Fruit fly (Drosophila melanogaster): ENCODE data around the gene CG6283.

The CG6283 gene

DNA sequence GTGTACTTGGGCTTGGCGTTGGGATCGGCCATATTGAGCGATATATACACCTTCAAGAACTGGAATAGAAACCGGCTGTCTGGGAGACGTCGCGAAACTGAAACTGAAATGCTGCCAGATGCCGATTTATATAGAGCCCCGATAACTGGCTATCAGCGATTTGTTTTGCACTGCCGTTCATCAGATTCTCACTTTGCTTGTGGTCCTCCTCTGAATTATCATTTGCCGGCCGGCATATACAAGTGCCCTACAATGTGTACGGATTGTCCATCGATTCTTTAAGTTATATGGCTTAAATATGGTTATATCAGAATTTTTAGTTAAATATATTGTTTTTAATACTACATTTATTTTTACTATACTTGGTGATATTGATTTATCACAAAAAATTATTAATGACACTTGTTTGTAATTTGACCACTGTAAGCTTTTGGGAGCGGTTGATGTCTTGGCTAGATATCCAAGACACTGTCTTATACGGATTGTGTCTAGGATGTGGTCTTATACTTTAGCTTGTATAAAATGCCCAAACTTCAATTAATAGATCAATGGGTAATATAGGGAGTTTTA lies 32.7 kb downstream of the CG6283 start, which contains the start of gene CG31075 (continued):
- TF ChIP-seq ss (GFP tag; optimal IDR thresholded peaks at IDR 0.05) = peak; percentile 81 to 87
- peak; percentile 76 for TF ChIP-seq net (GFP tag; optimal IDR thresholded peaks at IDR 0.05)
- no peak for TF ChIP-seq Hr38 (GFP tag; optimal IDR thresholded peaks at IDR 0.05)
- peak; percentile 77 for TF ChIP-seq CG9139 (GFP tag; optimal IDR thresholded peaks at IDR 0.05)
- TF ChIP-seq CG11294 (GFP tag; IDR thresholded peaks at IDR 0.05) = peak; percentile 75
- peak; percentile 76 for TF ChIP-seq CG31627 (GFP tag; optimal IDR thresholded peaks at IDR 0.05)
- peak; percentile 84 for TF ChIP-seq spab (GFP tag; optimal IDR thresholded peaks at IDR 0.05)
- TF ChIP-seq Sox15 (GFP tag; optimal IDR thresholded peaks at IDR 0.05) = peak; percentile 41
- TF ChIP-seq eg (GFP tag; IDR thresholded peaks at IDR 0.05) = peak; percentile 97
- peak; percentile 83 for TF ChIP-seq CG34406 (GFP tag; optimal IDR thresholded peaks at IDR 0.05)
- peak; percentile 91 for TF ChIP-seq CG10631 (GFP tag; optimal IDR thresholded peaks at IDR 0.05)
- TF ChIP-seq CG6854 (GFP tag; optimal IDR thresholded peaks at IDR 0.05) = peak; percentile 72
- peak; percentile 73 for TF ChIP-seq CG4318 (GFP tag; optimal IDR thresholded peaks at IDR 0.05)
- TF ChIP-seq cyc (GFP tag; optimal IDR thresholded peaks at IDR 0.05) = peak; percentile 92
- TF ChIP-seq fd85E (GFP tag; optimal IDR thresholded peaks at IDR 0.05) = peak; percentile 74
- TF ChIP-seq Gug (GFP tag; IDR thresholded peaks at IDR 0.05) = peak; percentile 97
- TF ChIP-seq Eip93F (GFP tag; optimal IDR thresholded peaks at IDR 0.05) = peak; percentile 91
- TF ChIP-seq CG1621 (tag; optimal IDR thresholded peaks at IDR 0.05) = peak; percentile 82
- TF ChIP-seq fkh (GFP tag; optimal IDR thresholded peaks at IDR 0.05) = no peak

- 0 out of 3 replicates have a peak, but pooled peaks have one; percentile 9 for TF ChIP-seq CG6163 (GFP tag; IDR thresholded peaks at IDR 0.05)
- TF ChIP-seq vri (GFP tag; optimal IDR thresholded peaks at IDR 0.05) = no peak
- TF ChIP-seq Eip93F (GFP tag; optimal IDR thresholded peaks at IDR 0.05) = no peak
- TF ChIP-seq CG10669 (GFP tag; optimal IDR thresholded peaks at IDR 0.05) = no peak
- no peak for TF ChIP-seq CG4318 (GFP tag; optimal IDR thresholded peaks at IDR 0.05)
- TF ChIP-seq fkh (GFP tag; optimal IDR thresholded peaks at IDR 0.05) = peak; percentile 23
- TF ChIP-seq CG11902 (GFP tag; optimal IDR thresholded peaks at IDR 0.05) = no peak
- no peak for TF ChIP-seq Met (GFP tag; optimal IDR thresholded peaks at IDR 0.05)
- no peak for TF ChIP-seq acj6 (GFP tag; optimal IDR thresholded peaks at IDR 0.05)
- peak in 1 of 2 experiments; percentile 37 for TF ChIP-seq ss (GFP tag; optimal IDR thresholded peaks at IDR 0.05)
- TF ChIP-seq CG6808 (GFP tag; optimal IDR thresholded peaks at IDR 0.05) = no peak
Observed at dm6 chr3R:26987455-26987854, 33.7 kb downstream of the CG6283 start.

- TF ChIP-seq CG10631 (GFP tag; optimal IDR thresholded peaks at IDR 0.05) (no peak), CG3032 (tag; optimal IDR thresholded peaks at IDR 0.05) (no peak), CG15336 (GFP tag; IDR thresholded peaks at IDR 0.05) (no peak), svp (GFP tag) (peak; percentile 62), Hr38 (GFP tag; optimal IDR thresholded peaks at IDR 0.05) (no peak), CG7368 (GFP tag; optimal IDR thresholded peaks at IDR 0.05) (no peak)
Observed at dm6 chr3R:26984437-26984836, 36.7 kb downstream of the CG6283 start.

DNA sequence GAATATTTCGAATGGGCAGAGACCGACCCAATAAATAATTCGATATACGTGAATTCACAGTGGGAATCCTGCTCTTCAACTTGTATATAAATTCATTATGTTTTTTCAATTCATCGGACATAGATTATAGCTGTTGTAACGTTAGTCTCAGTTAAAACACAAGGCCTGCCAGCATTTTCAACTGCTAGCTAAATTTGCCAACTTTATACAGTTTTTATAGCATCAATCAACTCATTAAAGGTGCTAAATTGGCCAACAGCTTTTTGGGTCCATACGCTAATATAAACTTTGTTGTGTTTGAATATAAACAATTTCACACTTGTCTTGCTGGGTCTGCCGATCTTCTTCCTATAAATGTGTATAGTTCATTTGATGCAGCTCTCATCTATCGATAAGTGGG lies 39.1 kb downstream of the CG6283 start:
- peak; percentile 44 for TF ChIP-seq svp (GFP tag)
- no peak for TF ChIP-seq CG6276 (GFP tag; optimal IDR thresholded peaks at IDR 0.05)

DNA sequence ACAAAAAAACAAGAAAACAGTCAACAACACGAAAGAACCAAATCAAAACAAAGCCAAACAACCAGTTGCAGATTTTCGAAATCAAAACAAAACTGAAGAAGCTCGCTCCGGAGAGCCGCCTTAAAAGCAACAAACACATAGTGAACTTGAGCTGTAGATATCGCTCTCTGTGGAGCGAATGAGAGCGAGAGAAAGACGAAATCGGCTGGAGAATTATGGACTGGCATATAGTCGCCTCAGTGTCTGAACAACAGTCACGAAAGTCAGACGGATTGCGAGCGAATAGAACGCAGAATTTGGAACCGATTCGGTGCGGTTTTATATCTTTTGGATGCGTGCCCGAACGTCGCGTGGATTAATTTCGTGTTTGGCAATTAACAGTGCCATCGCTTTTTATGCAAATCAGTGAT lies 40.9 kb downstream of the CG6283 start:
- TF ChIP-seq CG11762 (GFP tag; optimal IDR thresholded peaks at IDR 0.05; ENCODE audit: insufficient read depth) (no peak), CG32006 (GFP tag; optimal IDR thresholded peaks at IDR 0.05) (no peak), CG10669 (GFP tag; optimal IDR thresholded peaks at IDR 0.05) (no peak), Eip93F (GFP tag; optimal IDR thresholded peaks at IDR 0.05) (no peak), vri (GFP tag; optimal IDR thresholded peaks at IDR 0.05) (no peak), CG3919 (GFP tag; optimal IDR thresholded peaks at IDR 0.05) (no peak), lz (GFP tag; optimal IDR thresholded peaks at IDR 0.05) (no peak), fd59A (GFP tag; optimal IDR thresholded peaks at IDR 0.05) (no peak), Lpt (GFP tag; optimal IDR thresholded peaks at IDR 0.05) (no peak), spab (GFP tag; optimal IDR thresholded peaks at IDR 0.05) (no peak), CG10631 (GFP tag; optimal IDR thresholded peaks at IDR 0.05) (no peak), CG3032 (tag; optimal IDR thresholded peaks at IDR 0.05) (no peak), CG11294 (GFP tag; IDR thresholded peaks at IDR 0.05) (no peak), dac (GFP tag; optimal IDR thresholded peaks at IDR 0.05) (no peak), eg (GFP tag; IDR thresholded peaks at IDR 0.05) (peak; percentile 62; the same call in 2 of the 3 replicates), CG6854 (GFP tag; optimal IDR thresholded peaks at IDR 0.05) (peak; percentile 58), ss (GFP tag; optimal IDR thresholded peaks at IDR 0.05) (peak in 1 of 2 experiments; percentile 72), Hr39 (GFP tag; optimal IDR thresholded peaks at IDR 0.05) (no peak), pdm3 (GFP tag; optimal IDR thresholded peaks at IDR 0.05) (no peak), net (GFP tag; optimal IDR thresholded peaks at IDR 0.05) (no peak), Smox (GFP tag; optimal IDR thresholded peaks at IDR 0.05) (no peak), fkh (GFP tag; optimal IDR thresholded peaks at IDR 0.05) (no peak), esn (GFP tag; optimal IDR thresholded peaks at IDR 0.05) (peak; percentile 13)
